Worm (Caenorhabditis elegans) whole organism, mixed stage, embryonic: Measurements from ENCODE around the gene ugt-67.

Source experiments
- bed-3 ChIP-seq: fragments of 200-800 bp; sonication (Bioruptor generic); optimal IDR thresholded peaks from 3 replicates; lab custom pipeline; 2018; ENCODE audit warnings: mild to moderate bottlenecking, missing genetic modification characterization, moderate library complexity, missing compliant biosample characterization
- blmp-1 ChIP-seq: fragments of 150-350 bp; optimal IDR thresholded peaks from 2 replicates; lab custom pipeline; 2014; ENCODE audit warnings: missing biosample characterization, missing genetic modification characterization
- ceh-39 ChIP-seq: fragments of 150-350 bp; optimal IDR thresholded peaks from 2 replicates; lab custom pipeline; 2014; ENCODE audit warnings: missing biosample characterization, missing genetic modification characterization
- ceh-43 ChIP-seq: fragments of 200-800 bp; sonication (Bioruptor generic); optimal IDR thresholded peaks from 2 replicates; lab custom pipeline; 2018; ENCODE audit warnings: mild to moderate bottlenecking, missing genetic modification characterization, moderate library complexity, missing compliant biosample characterization
- ceh-83 ChIP-seq: fragments of 200-800 bp; sonication (Bioruptor generic); optimal IDR thresholded peaks from 2 replicates; lab custom pipeline; 2018; ENCODE audit warnings: mild to moderate bottlenecking, missing genetic modification characterization, missing compliant biosample characterization
- ces-1 ChIP-seq: fragments of 150-350 bp; optimal IDR thresholded peaks from 2 replicates; lab custom pipeline; 2014; ENCODE audit warnings: missing biosample characterization, missing genetic modification reagents, missing genetic modification characterization
- cnd-1 ChIP-seq: fragments of 200-800 bp; sonication (Bioruptor generic); optimal IDR thresholded peaks from 2 replicates; lab custom pipeline; 2018; ENCODE audit warnings: mild to moderate bottlenecking, missing genetic modification characterization, missing compliant biosample characterization
- drap-1 ChIP-seq: fragments of 200-800 bp; sonication (Bioruptor generic); optimal IDR thresholded peaks from 3 replicates; lab custom pipeline; 2018; ENCODE audit warnings: mild to moderate bottlenecking, missing genetic modification characterization, missing compliant biosample characterization
- elt-1 ChIP-seq: sonication (generic microtip); optimal IDR thresholded peaks from 2 replicates; lab custom pipeline; 2017; ENCODE audit warnings: missing genetic modification characterization, mild to moderate bottlenecking, missing compliant biosample characterization, antibody characterized with exemption, moderate library complexity, borderline replicate concordance; ENCODE audit not compliant: insufficient read depth
- elt-3 ChIP-seq: fragments of 150-350 bp; optimal IDR thresholded peaks from 2 replicates; lab custom pipeline; 2014; ENCODE audit warnings: missing biosample characterization, missing genetic modification characterization
- flh-1 ChIP-seq: fragments of 200-800 bp; sonication (Bioruptor generic); optimal IDR thresholded peaks from 2 replicates; lab custom pipeline; 2018; ENCODE audit warnings: mild to moderate bottlenecking, missing genetic modification characterization, moderate library complexity, missing compliant biosample characterization
- hlh-1 ChIP-seq: fragments of 150-350 bp; optimal IDR thresholded peaks from 2 replicates; lab custom pipeline; 2014; ENCODE audit warnings: missing biosample characterization, missing genetic modification reagents, missing genetic modification characterization
- lin-13 ChIP-seq: fragments of 150-350 bp; optimal IDR thresholded peaks from 2 replicates; lab custom pipeline; 2014; ENCODE audit warnings: missing biosample characterization, missing genetic modification characterization
- lin-32 ChIP-seq: fragments of 200-800 bp; sonication (Bioruptor generic); optimal IDR thresholded peaks from 2 replicates; lab custom pipeline; 2018; ENCODE audit warnings: mild to moderate bottlenecking, missing genetic modification characterization, missing compliant biosample characterization
- mab-5 ChIP-seq: fragments of 150-350 bp; optimal IDR thresholded peaks from 2 replicates; lab custom pipeline; 2014; ENCODE audit warnings: missing biosample characterization, missing genetic modification characterization
- mep-1 ChIP-seq: fragments of 150-350 bp; optimal IDR thresholded peaks from 2 replicates; lab custom pipeline; 2017; ENCODE audit warnings: missing biosample characterization, missing genetic modification reagents, missing genetic modification characterization, inconsistent platforms
- mls-2 ChIP-seq: sonication (generic microtip); optimal IDR thresholded peaks from 2 replicates; lab custom pipeline; 2016; ENCODE audit warnings: mild to moderate bottlenecking, missing genetic modification characterization, moderate library complexity, missing compliant biosample characterization
- nhr-12 ChIP-seq: fragments of 150-350 bp; optimal IDR thresholded peaks from 2 replicates; lab custom pipeline; 2014; ENCODE audit warnings: missing biosample characterization, missing genetic modification characterization
- nhr-2 ChIP-seq: fragments of 150-350 bp; optimal IDR thresholded peaks from 2 replicates; lab custom pipeline; 2014; ENCODE audit warnings: missing biosample characterization, missing genetic modification characterization
- nhr-237 ChIP-seq: fragments of 150-350 bp; optimal IDR thresholded peaks from 2 replicates; lab custom pipeline; 2014; ENCODE audit warnings: missing biosample characterization, missing genetic modification characterization
- nhr-28 ChIP-seq: fragments of 150-350 bp; optimal IDR thresholded peaks from 2 replicates; lab custom pipeline; 2014; ENCODE audit warnings: missing biosample characterization, missing genetic modification characterization
- snpc-4 ChIP-seq: fragments of 150-350 bp; optimal IDR thresholded peaks from 2 replicates; lab custom pipeline; 2014; ENCODE audit warnings: missing biosample characterization, missing genetic modification characterization
- sptf-1 ChIP-seq: sonication (generic microtip); optimal IDR thresholded peaks from 2 replicates; lab custom pipeline; 2017; ENCODE audit warnings: mild to moderate bottlenecking, missing genetic modification characterization, moderate library complexity, missing compliant biosample characterization
- unc-120 ChIP-seq: sonication (generic microtip); optimal IDR thresholded peaks from 2 replicates; lab custom pipeline; 2017; ENCODE audit warnings: missing genetic modification characterization, missing compliant biosample characterization; ENCODE audit not compliant: poor library complexity, severe bottlenecking
- unc-39 ChIP-seq: fragments of 150-350 bp; optimal IDR thresholded peaks from 2 replicates; lab custom pipeline; 2014; ENCODE audit warnings: missing biosample characterization, missing genetic modification characterization
- unc-62 ChIP-seq: fragments of 150-350 bp; optimal IDR thresholded peaks from 2 replicates; lab custom pipeline; 2014; ENCODE audit warnings: missing biosample characterization, missing genetic modification reagents, missing genetic modification characterization
- zip-8 ChIP-seq: fragments of 150-350 bp; optimal IDR thresholded peaks from 2 replicates; lab custom pipeline; 2014; ENCODE audit warnings: missing biosample characterization, missing genetic modification characterization
- ztf-11 ChIP-seq: fragments of 150-350 bp; optimal IDR thresholded peaks from 2 replicates; lab custom pipeline; 2014; ENCODE audit warnings: missing biosample characterization, missing genetic modification characterization

ugt-67 gene

ce11 chrV:4934406-4934805 is 33.2 kb downstream of the ugt-67 start, which contains the start of gene catp-2:
catp-2 (plus strand) TSS chrV:4934706.
- TF ChIP-seq nhr-12 (tag; lab: Kevin White, UChicago) (no peak), nhr-28 (tag; lab: Kevin White, UChicago) (no peak), ces-1 (GFP tag; lab: Kevin White, UChicago) (no peak), ztf-11 (no peak), nhr-237 (no peak), elt-1 (tag; lab: Kevin White, UChicago) (no peak)

- no peak for TF ChIP-seq mab-5 (tag; lab: Kevin White, UChicago)
- no peak for TF ChIP-seq sptf-1 (tag; lab: Kevin White, UChicago)
- no peak for TF ChIP-seq nhr-28 (tag; lab: Kevin White, UChicago)
- TF ChIP-seq unc-39 (tag; lab: Kevin White, UChicago) = no peak
- TF ChIP-seq mep-1 (tag; lab: Kevin White, UChicago) = no peak
- no peak for TF ChIP-seq lin-13 (tag; lab: Kevin White, UChicago)
- no peak for TF ChIP-seq hlh-1 (tag; lab: Kevin White, UChicago)
- no peak for TF ChIP-seq zip-8 (tag; lab: Kevin White, UChicago)
- TF ChIP-seq nhr-2 (tag; lab: Kevin White, UChicago) = no peak
- no peak for TF ChIP-seq ztf-11
- no peak for TF ChIP-seq mls-2 (tag; lab: Kevin White, UChicago)
- no peak for TF ChIP-seq unc-120 (tag; lab: Kevin White, UChicago)
- no peak for TF ChIP-seq elt-3 (tag; lab: Kevin White, UChicago)
- TF ChIP-seq ceh-43 = no peak
- TF ChIP-seq blmp-1 = no peak
- no peak for TF ChIP-seq snpc-4 (tag; lab: Kevin White, UChicago)
- TF ChIP-seq ceh-83 (GFP tag; lab: Kevin White, UChicago) = no peak
- no peak for TF ChIP-seq drap-1
- TF ChIP-seq flh-1 (GFP tag; lab: Kevin White, UChicago) = no peak
These were observed 33.9 kb downstream of the ugt-67 start for ce11 chrV:4935096-4935495.

ce11 chrV:4937337-4937736 is 36.2 kb downstream of the ugt-67 start:
- TF ChIP-seq ceh-83 (GFP tag; lab: Kevin White, UChicago) (no peak), elt-3 (tag; lab: Kevin White, UChicago) (no peak), unc-62 (GFP tag; lab: Kevin White, UChicago) (no peak), sptf-1 (tag; lab: Kevin White, UChicago) (no peak), flh-1 (GFP tag; lab: Kevin White, UChicago) (no peak), snpc-4 (tag; lab: Kevin White, UChicago) (no peak), mls-2 (tag; lab: Kevin White, UChicago) (no peak)

- TF ChIP-seq lin-32 (GFP tag; lab: Kevin White, UChicago) (no peak), flh-1 (GFP tag; lab: Kevin White, UChicago) (no peak), unc-62 (GFP tag; lab: Kevin White, UChicago) (no peak), ceh-83 (GFP tag; lab: Kevin White, UChicago) (no peak), ztf-11 (no peak), hlh-1 (tag; lab: Kevin White, UChicago) (no peak), elt-3 (tag; lab: Kevin White, UChicago) (no peak), nhr-2 (tag; lab: Kevin White, UChicago) (no peak), bed-3 (GFP tag; lab: Kevin White, UChicago) (no peak), mep-1 (tag; lab: Kevin White, UChicago) (no peak), snpc-4 (tag; lab: Kevin White, UChicago) (no peak), unc-120 (tag; lab: Kevin White, UChicago) (no peak)
These were observed 43.0 kb downstream of the ugt-67 start, which contains the start of gene str-211 for ce11 chrV:4944219-4944618. str-211 (minus strand) TSS chrV:4944319.

ce11 chrV:4948635-4949034 is 47.5 kb downstream of the ugt-67 start, which contains the start of gene str-209:
str-209 (plus strand) TSS chrV:4948935.
- no peak for TF ChIP-seq blmp-1
- no peak for TF ChIP-seq ceh-39 (tag; lab: Kevin White, UChicago)
- no peak for TF ChIP-seq ces-1 (GFP tag; lab: Kevin White, UChicago)
- no peak for TF ChIP-seq unc-62 (GFP tag; lab: Kevin White, UChicago)
- no peak for TF ChIP-seq zip-8 (tag; lab: Kevin White, UChicago)
- no peak for TF ChIP-seq cnd-1 (tag; lab: Kevin White, UChicago)
- TF ChIP-seq lin-13 (tag; lab: Kevin White, UChicago) = no peak
- TF ChIP-seq mls-2 (tag; lab: Kevin White, UChicago) = no peak
